Worm (Caenorhabditis elegans): ENCODE results near the gene pef-1.

Gene pef-1

DNA sequence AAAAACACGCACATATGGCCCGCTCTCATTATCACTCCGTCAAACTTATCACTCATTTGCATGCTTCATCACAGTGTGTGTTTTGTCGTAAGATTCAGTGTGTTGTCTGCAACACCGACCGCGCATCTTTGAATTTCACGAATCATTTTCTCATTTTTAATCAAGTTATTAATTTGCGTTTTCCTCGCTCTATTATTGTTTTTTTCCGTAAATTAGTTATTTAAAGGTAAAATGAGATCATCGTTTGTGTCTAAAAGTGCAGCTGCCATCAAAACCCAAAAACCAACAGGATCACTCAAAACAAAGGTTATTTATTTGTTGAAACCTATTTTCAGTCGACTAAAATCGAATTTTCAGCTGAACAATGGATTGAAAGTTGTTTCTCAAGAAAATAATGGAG is 46.5 kb downstream of the pef-1 start, which contains the start of the genes T24C4.5 and ucr-2.3:
Gene T24C4.5 (minus strand): TSS at position 101 of the 400 bp plus-strand sequence.
Gene ucr-2.3 (plus strand): TSS at position 227 of the 400 bp plus-strand sequence.
- TF ChIP-seq unc-62 (GFP tag; optimal IDR thresholded peaks at IDR 0.05), result no peak

DNA sequence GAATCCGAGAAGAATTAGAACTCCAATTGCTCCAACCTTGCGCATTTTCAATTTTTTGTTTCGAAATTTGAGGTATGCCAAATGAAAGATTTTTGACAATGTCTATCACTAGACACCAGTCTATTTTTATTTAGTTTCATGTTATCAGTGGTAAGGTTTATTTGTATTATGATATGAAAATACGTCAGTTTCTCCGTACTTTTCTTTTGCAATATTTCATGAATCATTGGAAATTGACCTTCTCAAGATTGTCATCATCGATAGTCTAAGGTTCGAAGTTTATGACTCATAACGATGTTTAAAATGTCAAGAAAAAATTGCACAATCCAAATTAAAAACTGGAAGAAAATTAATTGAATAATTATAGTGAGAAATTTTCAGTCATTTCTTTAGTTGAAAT is 52.7 kb downstream of the pef-1 start, which contains the start of gene clc-19:
Gene clc-19 (minus strand): TSS at position 135 of the 400 bp plus-strand sequence.
- TF ChIP-seq unc-62 (GFP tag; optimal IDR thresholded peaks at IDR 0.05), result no peak

DNA sequence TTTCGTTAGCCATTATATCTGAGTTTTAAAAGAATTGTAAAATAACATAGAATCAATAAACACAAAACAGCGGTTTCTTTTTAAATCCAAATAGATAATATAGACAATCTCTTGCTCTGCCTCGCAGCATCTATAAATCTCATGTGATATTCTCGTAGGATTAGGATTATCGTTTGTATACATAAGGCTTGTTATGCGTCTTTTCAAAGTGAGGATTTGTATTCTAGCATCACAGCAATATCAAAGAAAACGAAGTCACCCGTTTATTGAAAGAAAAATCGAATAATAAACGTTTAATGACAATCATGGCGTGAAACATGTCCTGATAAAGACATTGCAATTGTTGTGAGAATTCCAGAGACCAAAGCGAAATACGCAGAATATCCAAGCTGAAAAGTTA is 53.7 kb downstream of the pef-1 start, which contains the start of the genes T24C4.3 and clc-20:
Gene T24C4.3 (minus strand): TSS at position 101 of the 400 bp plus-strand sequence.
Gene clc-20 (plus strand): TSS at position 211 of the 400 bp plus-strand sequence.
- no peak for TF ChIP-seq unc-62 (GFP tag; optimal IDR thresholded peaks at IDR 0.05)

DNA sequence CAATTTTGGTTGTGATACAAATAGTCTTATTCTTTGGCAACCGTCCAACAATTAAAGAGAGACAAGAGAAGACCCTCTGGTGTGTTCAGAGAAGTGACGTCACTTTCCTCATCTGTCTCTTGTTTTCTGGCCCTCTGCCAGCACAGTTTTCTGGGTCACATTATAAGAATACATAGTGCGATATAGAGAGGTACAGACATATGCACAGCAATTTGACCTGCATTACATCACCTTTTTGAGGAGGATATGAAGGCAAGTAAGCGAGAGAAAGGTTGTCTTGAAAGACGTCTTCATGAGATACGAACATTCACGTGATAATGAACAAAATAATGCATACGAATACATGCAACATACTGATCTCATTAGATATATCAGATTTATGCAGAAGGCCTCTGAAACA is 55.6 kb downstream of the pef-1 start:
- TF ChIP-seq unc-62 (GFP tag; optimal IDR thresholded peaks at IDR 0.05), result no peak

DNA sequence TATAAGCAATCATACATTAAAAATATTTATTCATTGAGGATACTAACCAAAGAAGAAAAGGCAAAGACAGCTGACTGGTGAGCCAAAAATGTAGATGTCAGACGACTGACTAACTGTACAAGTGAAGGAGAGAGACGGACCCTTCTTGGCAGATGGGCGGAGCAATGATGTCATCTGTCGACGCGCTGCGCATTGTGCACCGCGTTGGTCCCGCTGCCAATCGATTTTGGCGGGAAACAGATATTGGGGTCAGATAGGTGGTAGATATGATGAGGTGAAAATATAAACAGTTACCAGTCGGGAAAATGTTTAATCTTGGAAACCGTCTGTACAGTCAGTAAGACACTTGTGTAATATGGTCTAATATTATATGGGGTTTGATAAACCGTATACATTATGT is 56.2 kb downstream of the pef-1 start, which contains the start of gene T24C4.2:
Gene T24C4.2 (minus strand): TSS at position 101 of the 400 bp plus-strand sequence.
- TF ChIP-seq unc-62 (GFP tag; optimal IDR thresholded peaks at IDR 0.05), result no peak
